Fruit fly (Drosophila melanogaster): ENCODE measurements around the gene mtSSB.

Gene mtSSB

dm6 chr3R:16186791-16187681, 18.0 kb downstream of the mtSSB start, which contains the start of gene sra (continued):
- TF ChIP-seq bowl (GFP tag; IDR thresholded peaks at IDR 0.05) (no peak), oc (tag; optimal IDR thresholded peaks at IDR 0.05) (no peak), sens-2 (GFP tag; IDR thresholded peaks at IDR 0.05) (no peak), jing (GFP tag; optimal IDR thresholded peaks at IDR 0.05) (no peak), CG1024 (GFP tag; IDR thresholded peaks at IDR 0.05) (no peak), maf-S (GFP tag; optimal IDR thresholded peaks at IDR 0.05) (peak; percentile 13), Vsx1 (GFP tag; optimal IDR thresholded peaks at IDR 0.05) (no peak), CG8924 (tag; optimal IDR thresholded peaks at IDR 0.05) (peak; percentile 30), Camta (GFP tag; optimal IDR thresholded peaks at IDR 0.05) (no peak), Ets65A (GFP tag) (peak; percentile 85), CG43689 (GFP tag; IDR thresholded peaks at IDR 0.05) (no peak), H15 (GFP tag; IDR thresholded peaks at IDR 0.05) (no peak), Poxn (GFP tag; IDR thresholded peaks at IDR 0.05) (no peak), CG13894 (tag; optimal IDR thresholded peaks at IDR 0.05) (peak; percentile 52), tap (tag; optimal IDR thresholded peaks at IDR 0.05) (no peak), CG10543 (GFP tag; optimal IDR thresholded peaks at IDR 0.05) (peak; percentile 26), fu2 (GFP tag; optimal IDR thresholded peaks at IDR 0.05) (no peak), BEAF-32 (GFP tag; optimal IDR thresholded peaks at IDR 0.05) (peak; percentile 94), Taf1 (GFP tag; IDR thresholded peaks at IDR 0.05) (no peak), ac (GFP tag; optimal IDR thresholded peaks at IDR 0.05) (no peak), corto (GFP tag; optimal IDR thresholded peaks at IDR 0.05) (no peak), vfl (GFP tag; optimal IDR thresholded peaks at IDR 0.05) (peak; percentile 7), CG2129 (GFP tag; IDR thresholded peaks at IDR 0.05; ENCODE audit: partially characterized antibody) (peak; percentile 91), Ssrp (tag; optimal IDR thresholded peaks at IDR 0.05) (no peak), YL-1 (GFP tag; optimal IDR thresholded peaks at IDR 0.05) (peak; percentile 90), Drgx (GFP tag; IDR thresholded peaks at IDR 0.05) (0 out of 2 replicates have a peak, but pooled peaks have one; percentile 12), CTCF (GFP tag; optimal IDR thresholded peaks at IDR 0.05) (peak; percentile 30), CG7357 (GFP tag; IDR thresholded peaks at IDR 0.05) (0 out of 3 replicates have a peak, but pooled peaks have one; percentile 5), ap (GFP tag; IDR thresholded peaks at IDR 0.05) (no peak), CG42726 (GFP tag; IDR thresholded peaks at IDR 0.05; ENCODE audit: partially characterized antibody) (peak; percentile 96), schlank (tag; optimal IDR thresholded peaks at IDR 0.05) (no peak), kni (GFP tag; optimal IDR thresholded peaks at IDR 0.05) (no peak), CG13775 (GFP tag; optimal IDR thresholded peaks at IDR 0.05) (no peak), Spps (tag; optimal IDR thresholded peaks at IDR 0.05) (no peak), Oli (tag; optimal IDR thresholded peaks at IDR 0.05) (no peak), danr (GFP tag; IDR thresholded peaks at IDR 0.05) (no peak), C15 (GFP tag; IDR thresholded peaks at IDR 0.05) (no peak), caup (GFP tag; optimal IDR thresholded peaks at IDR 0.05; ENCODE audit: severe bottlenecking) (peak; percentile 33), PHDP (tag; optimal IDR thresholded peaks at IDR 0.05) (peak; percentile 35), Nf-YB (GFP tag; optimal IDR thresholded peaks at IDR 0.05) (peak; percentile 4), CG18011 (GFP tag; optimal IDR thresholded peaks at IDR 0.05) (peak; percentile 21), D19B (GFP tag; optimal IDR thresholded peaks at IDR 0.05) (no peak), tgo (GFP tag; IDR thresholded peaks at IDR 0.05) (0 out of 3 replicates have a peak, but pooled peaks have one; percentile 22), usp (GFP tag; optimal IDR thresholded peaks at IDR 0.05) (no peak), odd (GFP tag; optimal IDR thresholded peaks at IDR 0.05) (no peak), abd-A (tag; optimal IDR thresholded peaks at IDR 0.05) (no peak), CG2875 (GFP tag; optimal IDR thresholded peaks at IDR 0.05) (no peak), CG4282 (GFP tag; optimal IDR thresholded peaks at IDR 0.05) (no peak), E2f2 (GFP tag; IDR thresholded peaks at IDR 0.05) (peak; percentile 32)

Data from whole organism, embryonic.